Worm (Caenorhabditis elegans) whole organism, L4 larva: ENCODE data around the gene tnt-2.

Experiments used
- Y105C5A.15 ChIP-seq: fragments of 200-800 bp; sonication (Bioruptor generic); IDR thresholded peaks from 2 replicates; pipeline ENCODE4 v1.3.6; 2022; ENCODE audit warnings: missing genetic modification characterization, missing compliant biosample characterization
- jun-1 ChIP-seq: fragments of 150-350 bp; optimal IDR thresholded peaks from 2 replicates; lab custom pipeline; 2014; ENCODE audit warnings: missing biosample characterization, missing genetic modification reagents, missing genetic modification characterization
- mdl-1 ChIP-seq, 2 experiments: fragments of 150-350 bp in 1 of 2; sonication (generic microtip) in 1 of 2; optimal IDR thresholded peaks; 2 replicates each; lab custom pipeline; 2014 to 2017; ENCODE audit warnings: missing biosample characterization in 2 of 2, missing genetic modification characterization in 2 of 2
- nhr-111 ChIP-seq: fragments of 200-800 bp; sonication (Bioruptor generic); optimal IDR thresholded peaks from 2 replicates; lab custom pipeline; 2018; ENCODE audit warnings: mild to moderate bottlenecking, missing genetic modification characterization, missing compliant biosample characterization
- unc-39 ChIP-seq: sonication (generic microtip); optimal IDR thresholded peaks from 2 replicates; lab custom pipeline; 2017; ENCODE audit warnings: missing biosample characterization, missing genetic modification characterization

DNA sequence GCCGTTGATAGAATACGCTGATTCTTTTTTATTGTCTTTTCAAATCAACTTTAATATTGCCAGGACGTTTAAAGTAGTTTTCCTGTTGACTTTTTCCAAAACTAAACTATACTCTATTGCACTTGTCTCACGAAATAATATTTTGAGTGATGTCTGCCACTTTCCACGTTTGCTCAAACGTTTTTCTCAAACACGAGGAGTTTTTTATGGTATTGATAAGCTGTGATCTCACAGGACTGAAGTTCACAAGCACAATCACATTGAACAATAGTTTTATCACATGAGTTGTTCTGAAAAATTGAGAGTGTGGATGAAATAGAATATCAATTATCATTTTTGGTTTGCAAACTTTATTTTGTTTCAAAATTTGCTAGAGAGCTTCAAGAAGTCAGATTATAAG is 3.5 kb downstream of the tnt-2 start:
- no peak for TF ChIP-seq nhr-111
- TF ChIP-seq mdl-1 (tag; optimal IDR thresholded peaks at IDR 0.05; lab: Kevin White, UChicago): peak in 1 of 2 experiments; percentile 9
- TF ChIP-seq Y105C5A.15: no peak
- TF ChIP-seq jun-1: no peak
- no peak for TF ChIP-seq unc-39 (tag; lab: Kevin White, UChicago)
